Worm (Caenorhabditis elegans) whole organism, mixed stage, embryonic: ENCODE measurements around the gene M02D8.5.

Source experiments
- bed-3 ChIP-seq: fragments of 200-800 bp; sonication (Bioruptor generic); optimal IDR thresholded peaks from 3 replicates; lab custom pipeline; 2018; ENCODE audit warnings: mild to moderate bottlenecking, missing genetic modification characterization, moderate library complexity, missing compliant biosample characterization
- lsy-2 ChIP-seq: fragments of 150-350 bp; optimal IDR thresholded peaks from 2 replicates; lab custom pipeline; 2014; ENCODE audit warnings: missing biosample characterization, missing genetic modification characterization
- nhr-12 ChIP-seq: fragments of 150-350 bp; optimal IDR thresholded peaks from 2 replicates; lab custom pipeline; 2014; ENCODE audit warnings: missing biosample characterization, missing genetic modification characterization
- nhr-237 ChIP-seq: fragments of 150-350 bp; optimal IDR thresholded peaks from 2 replicates; lab custom pipeline; 2014; ENCODE audit warnings: missing biosample characterization, missing genetic modification characterization
- pha-4 ChIP-seq: fragments of 150-350 bp; optimal IDR thresholded peaks from 2 replicates; lab custom pipeline; 2018; ENCODE audit warnings: missing biosample characterization, missing genetic modification reagents, missing genetic modification characterization
- snpc-4 ChIP-seq: fragments of 150-350 bp; optimal IDR thresholded peaks from 2 replicates; lab custom pipeline; 2014; ENCODE audit warnings: missing biosample characterization, missing genetic modification characterization
- unc-39 ChIP-seq: fragments of 150-350 bp; optimal IDR thresholded peaks from 2 replicates; lab custom pipeline; 2014; ENCODE audit warnings: missing biosample characterization, missing genetic modification characterization
- ztf-11 ChIP-seq: fragments of 150-350 bp; optimal IDR thresholded peaks from 2 replicates; lab custom pipeline; 2014; ENCODE audit warnings: missing biosample characterization, missing genetic modification characterization

ce11 chrX:8719888-8720287 lies 41.5 kb downstream of the M02D8.5 start:
- TF ChIP-seq ztf-11 (tag; lab: Kevin White, UChicago) (no peak), nhr-237 (no peak), pha-4 (tag; lab: Kevin White, UChicago) (no peak), nhr-12 (tag; lab: Kevin White, UChicago) (no peak), unc-39 (tag; lab: Kevin White, UChicago) (no peak), snpc-4 (tag; lab: Kevin White, UChicago) (no peak), bed-3 (no peak), lsy-2 (tag; lab: Kevin White, UChicago) (no peak)
